Fruit fly (Drosophila melanogaster) whole organism, adult: Measurements from ENCODE around the gene CG5196.

ENCODE experiments used
- CG1620 ChIP-seq: fragments of 200-800 bp; sonication (Bioruptor generic); optimal IDR thresholded peaks from 2 replicates; lab custom pipeline; 2016; ENCODE audit warnings: missing biosample characterization, missing genetic modification characterization
- CG7101 ChIP-seq: fragments of 200-800 bp; sonication (Bioruptor generic); optimal IDR thresholded peaks from 2 replicates; lab custom pipeline; 2018; ENCODE audit warnings: missing biosample characterization, mild to moderate bottlenecking, missing genetic modification characterization, moderate library complexity
- cic ChIP-seq: fragments of 200-800 bp; sonication (Bioruptor generic); optimal IDR thresholded peaks from 2 replicates; lab custom pipeline; 2017; ENCODE audit warnings: missing biosample characterization, mild to moderate bottlenecking, missing genetic modification characterization, moderate library complexity

- no peak for TF ChIP-seq CG7101 (tag; lab: Kevin White, UChicago)
- no peak for TF ChIP-seq cic (GFP tag; lab: Kevin White, UChicago)
- TF ChIP-seq CG1620 (GFP tag; lab: Kevin White, UChicago), result no peak
Measured at dm6 chr3R:12359837-12360236, 48.3 kb upstream of the CG5196 start, which contains the start of gene CG4115.
